Worm (Caenorhabditis elegans) whole organism, mixed stage, embryonic: ENCODE measurements around the gene syx-16.

Source experiments
- M03D4.4 ChIP-seq: sonication (generic microtip); optimal IDR thresholded peaks from 2 replicates; lab custom pipeline; 2017; ENCODE audit warnings: mild to moderate bottlenecking, missing genetic modification characterization, missing compliant biosample characterization
- bed-3 ChIP-seq: fragments of 200-800 bp; sonication (Bioruptor generic); optimal IDR thresholded peaks from 3 replicates; lab custom pipeline; 2018; ENCODE audit warnings: mild to moderate bottlenecking, missing genetic modification characterization, moderate library complexity, missing compliant biosample characterization
- blmp-1 ChIP-seq: fragments of 150-350 bp; optimal IDR thresholded peaks from 2 replicates; lab custom pipeline; 2014; ENCODE audit warnings: missing biosample characterization, missing genetic modification characterization
- ceh-39 ChIP-seq: fragments of 150-350 bp; optimal IDR thresholded peaks from 2 replicates; lab custom pipeline; 2014; ENCODE audit warnings: missing biosample characterization, missing genetic modification characterization
- ceh-43 ChIP-seq: fragments of 200-800 bp; sonication (Bioruptor generic); optimal IDR thresholded peaks from 2 replicates; lab custom pipeline; 2018; ENCODE audit warnings: mild to moderate bottlenecking, missing genetic modification characterization, moderate library complexity, missing compliant biosample characterization
- ces-1 ChIP-seq: fragments of 150-350 bp; optimal IDR thresholded peaks from 2 replicates; lab custom pipeline; 2014; ENCODE audit warnings: missing biosample characterization, missing genetic modification reagents, missing genetic modification characterization
- cnd-1 ChIP-seq: fragments of 200-800 bp; sonication (Bioruptor generic); optimal IDR thresholded peaks from 2 replicates; lab custom pipeline; 2018; ENCODE audit warnings: mild to moderate bottlenecking, missing genetic modification characterization, missing compliant biosample characterization
- drap-1 ChIP-seq: fragments of 200-800 bp; sonication (Bioruptor generic); optimal IDR thresholded peaks from 3 replicates; lab custom pipeline; 2018; ENCODE audit warnings: mild to moderate bottlenecking, missing genetic modification characterization, missing compliant biosample characterization
- elt-1 ChIP-seq: sonication (generic microtip); optimal IDR thresholded peaks from 2 replicates; lab custom pipeline; 2017; ENCODE audit warnings: missing genetic modification characterization, mild to moderate bottlenecking, missing compliant biosample characterization, antibody characterized with exemption, moderate library complexity, borderline replicate concordance; ENCODE audit not compliant: insufficient read depth
- elt-3 ChIP-seq: fragments of 150-350 bp; optimal IDR thresholded peaks from 2 replicates; lab custom pipeline; 2014; ENCODE audit warnings: missing biosample characterization, missing genetic modification characterization
- flh-1 ChIP-seq: fragments of 200-800 bp; sonication (Bioruptor generic); optimal IDR thresholded peaks from 2 replicates; lab custom pipeline; 2018; ENCODE audit warnings: mild to moderate bottlenecking, missing genetic modification characterization, moderate library complexity, missing compliant biosample characterization
- ham-2 ChIP-seq: fragments of 200-800 bp; sonication (Bioruptor generic); optimal IDR thresholded peaks from 2 replicates; lab custom pipeline; 2018; ENCODE audit warnings: mild to moderate bottlenecking, missing genetic modification characterization, missing compliant biosample characterization
- hlh-1 ChIP-seq: fragments of 150-350 bp; optimal IDR thresholded peaks from 2 replicates; lab custom pipeline; 2014; ENCODE audit warnings: missing biosample characterization, missing genetic modification reagents, missing genetic modification characterization
- lin-13 ChIP-seq: fragments of 150-350 bp; optimal IDR thresholded peaks from 2 replicates; lab custom pipeline; 2014; ENCODE audit warnings: missing biosample characterization, missing genetic modification characterization
- lin-32 ChIP-seq: fragments of 200-800 bp; sonication (Bioruptor generic); optimal IDR thresholded peaks from 2 replicates; lab custom pipeline; 2018; ENCODE audit warnings: mild to moderate bottlenecking, missing genetic modification characterization, missing compliant biosample characterization
- lsy-2 ChIP-seq: fragments of 150-350 bp; optimal IDR thresholded peaks from 2 replicates; lab custom pipeline; 2014; ENCODE audit warnings: missing biosample characterization, missing genetic modification characterization
- mab-5 ChIP-seq: fragments of 150-350 bp; optimal IDR thresholded peaks from 2 replicates; lab custom pipeline; 2014; ENCODE audit warnings: missing biosample characterization, missing genetic modification characterization
- mep-1 ChIP-seq: fragments of 150-350 bp; optimal IDR thresholded peaks from 2 replicates; lab custom pipeline; 2017; ENCODE audit warnings: missing biosample characterization, missing genetic modification reagents, missing genetic modification characterization, inconsistent platforms
- mls-2 ChIP-seq: sonication (generic microtip); optimal IDR thresholded peaks from 2 replicates; lab custom pipeline; 2016; ENCODE audit warnings: mild to moderate bottlenecking, missing genetic modification characterization, moderate library complexity, missing compliant biosample characterization
- nhr-2 ChIP-seq: fragments of 150-350 bp; optimal IDR thresholded peaks from 2 replicates; lab custom pipeline; 2014; ENCODE audit warnings: missing biosample characterization, missing genetic modification characterization
- nhr-237 ChIP-seq: fragments of 150-350 bp; optimal IDR thresholded peaks from 2 replicates; lab custom pipeline; 2014; ENCODE audit warnings: missing biosample characterization, missing genetic modification characterization
- nhr-28 ChIP-seq: fragments of 150-350 bp; optimal IDR thresholded peaks from 2 replicates; lab custom pipeline; 2014; ENCODE audit warnings: missing biosample characterization, missing genetic modification characterization
- nhr-76 ChIP-seq: sonication (generic microtip); optimal IDR thresholded peaks from 2 replicates; lab custom pipeline; 2017; ENCODE audit warnings: missing biosample characterization, missing genetic modification characterization
- pha-4 ChIP-seq: fragments of 150-350 bp; optimal IDR thresholded peaks from 2 replicates; lab custom pipeline; 2018; ENCODE audit warnings: missing biosample characterization, missing genetic modification reagents, missing genetic modification characterization
- sem-2 ChIP-seq: fragments of 200-800 bp; sonication (Bioruptor generic); optimal IDR thresholded peaks from 2 replicates; lab custom pipeline; 2018; ENCODE audit warnings: mild to moderate bottlenecking, missing genetic modification characterization, missing compliant biosample characterization
- snpc-4 ChIP-seq: fragments of 150-350 bp; optimal IDR thresholded peaks from 2 replicates; lab custom pipeline; 2014; ENCODE audit warnings: missing biosample characterization, missing genetic modification characterization
- tbx-8 ChIP-seq: fragments of 200-800 bp; sonication (Bioruptor generic); optimal IDR thresholded peaks from 2 replicates; lab custom pipeline; 2018; ENCODE audit warnings: mild to moderate bottlenecking, missing genetic modification characterization, moderate library complexity, missing compliant biosample characterization
- unc-120 ChIP-seq: sonication (generic microtip); optimal IDR thresholded peaks from 2 replicates; lab custom pipeline; 2017; ENCODE audit warnings: missing genetic modification characterization, missing compliant biosample characterization; ENCODE audit not compliant: poor library complexity, severe bottlenecking
- unc-39 ChIP-seq: fragments of 150-350 bp; optimal IDR thresholded peaks from 2 replicates; lab custom pipeline; 2014; ENCODE audit warnings: missing biosample characterization, missing genetic modification characterization
- unc-62 ChIP-seq: fragments of 150-350 bp; optimal IDR thresholded peaks from 2 replicates; lab custom pipeline; 2014; ENCODE audit warnings: missing biosample characterization, missing genetic modification reagents, missing genetic modification characterization
- zip-8 ChIP-seq: fragments of 150-350 bp; optimal IDR thresholded peaks from 2 replicates; lab custom pipeline; 2014; ENCODE audit warnings: missing biosample characterization, missing genetic modification characterization
- ztf-11 ChIP-seq: fragments of 150-350 bp; optimal IDR thresholded peaks from 2 replicates; lab custom pipeline; 2014; ENCODE audit warnings: missing biosample characterization, missing genetic modification characterization

The syx-16 gene

DNA sequence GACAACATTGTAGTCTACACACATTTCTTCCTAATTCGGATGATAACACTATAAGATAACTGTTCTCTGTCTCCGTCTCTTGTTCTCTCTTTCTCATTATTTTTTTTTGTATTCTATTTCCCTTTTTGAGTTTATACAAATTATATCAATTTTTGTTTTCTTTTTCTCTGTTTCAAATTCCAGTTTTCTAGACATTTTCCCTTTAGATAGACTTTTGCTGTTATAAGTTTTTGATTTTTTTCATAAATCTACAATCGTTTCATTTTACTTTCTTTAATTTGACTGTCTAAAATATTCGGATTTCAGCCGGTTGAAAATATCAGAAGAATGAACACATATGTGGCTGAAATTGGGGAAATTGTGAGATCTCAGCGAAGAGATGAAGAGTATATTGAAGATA, 27.2 kb upstream of the syx-16 start, which contains the start of gene prx-10:
TSS of gene prx-10 (plus strand) at position 301 of the 400 bp plus-strand sequence.
- TF ChIP-seq lin-13 (tag; lab: Kevin White, UChicago) (no peak), pha-4 (tag; lab: Kevin White, UChicago) (no peak), unc-39 (tag; lab: Kevin White, UChicago) (no peak), ham-2 (GFP tag; lab: Kevin White, UChicago) (no peak), ceh-43 (no peak), hlh-1 (no peak), lin-32 (GFP tag; lab: Kevin White, UChicago) (no peak), tbx-8 (GFP tag; lab: Kevin White, UChicago) (no peak), M03D4.4 (tag; lab: Kevin White, UChicago) (no peak), mab-5 (tag; lab: Kevin White, UChicago) (no peak), ztf-11 (tag; lab: Kevin White, UChicago) (no peak), drap-1 (no peak), cnd-1 (tag; lab: Kevin White, UChicago) (no peak), unc-62 (GFP tag; lab: Kevin White, UChicago) (no peak), ceh-39 (no peak), unc-120 (tag; lab: Kevin White, UChicago) (no peak), sem-2 (GFP tag; lab: Kevin White, UChicago) (no peak), nhr-28 (no peak), nhr-237 (tag; lab: Kevin White, UChicago) (no peak), elt-1 (tag; lab: Kevin White, UChicago) (no peak)

ce11 chrIII:5234312-5234711, 25.4 kb upstream of the syx-16 start, which contains the start of gene mrps-26:
Gene mrps-26, plus strand, starts transcription at chrIII:5234612.
- TF ChIP-seq mep-1 (tag; lab: Kevin White, UChicago) (no peak), snpc-4 (no peak), sem-2 (GFP tag; lab: Kevin White, UChicago) (no peak), M03D4.4 (tag; lab: Kevin White, UChicago) (no peak), ces-1 (GFP tag; lab: Kevin White, UChicago) (no peak), lin-32 (GFP tag; lab: Kevin White, UChicago) (no peak), unc-39 (tag; lab: Kevin White, UChicago) (no peak), hlh-1 (no peak), nhr-76 (no peak), zip-8 (no peak), nhr-237 (tag; lab: Kevin White, UChicago) (no peak), nhr-2 (tag; lab: Kevin White, UChicago) (no peak), mab-5 (tag; lab: Kevin White, UChicago) (no peak), ham-2 (GFP tag; lab: Kevin White, UChicago) (no peak)

ce11 chrIII:5233140-5233539, 24.2 kb upstream of the syx-16 start:
- TF ChIP-seq nhr-76 (no peak), lin-13 (tag; lab: Kevin White, UChicago) (no peak), unc-39 (tag; lab: Kevin White, UChicago) (no peak), pha-4 (tag; lab: Kevin White, UChicago) (peak; percentile 35), sem-2 (GFP tag; lab: Kevin White, UChicago) (no peak), flh-1 (GFP tag; lab: Kevin White, UChicago) (no peak), nhr-237 (tag; lab: Kevin White, UChicago) (no peak)
- TF ChIP-seq, all 35 proteins: peak for 1

DNA sequence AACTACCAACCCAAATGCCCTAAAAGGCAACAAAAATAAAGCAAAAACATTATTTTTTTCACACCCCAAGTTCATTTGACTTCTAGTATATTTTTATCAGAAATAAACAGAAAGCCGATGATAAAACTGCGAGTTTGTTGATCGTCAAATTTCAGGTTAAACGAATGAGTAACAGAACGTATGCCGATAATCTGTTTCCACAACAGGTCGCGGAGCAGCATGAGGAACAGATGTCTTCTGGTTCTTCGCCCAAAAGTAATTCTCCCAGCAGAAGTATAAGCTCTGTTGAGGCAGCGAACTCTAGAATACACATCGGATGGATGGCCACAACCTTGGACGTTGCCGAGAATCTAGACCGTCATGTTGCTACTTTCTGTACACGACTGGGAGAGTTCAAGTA, 21.5 kb upstream of the syx-16 start, which contains the start of gene prmt-5:
TSS of gene prmt-5 (plus strand) at position 141 of the 400 bp plus-strand sequence.
- no peak for TF ChIP-seq cnd-1 (tag; lab: Kevin White, UChicago)
- no peak for TF ChIP-seq lsy-2 (tag; lab: Kevin White, UChicago)
- no peak for TF ChIP-seq bed-3 (GFP tag; lab: Kevin White, UChicago)

DNA sequence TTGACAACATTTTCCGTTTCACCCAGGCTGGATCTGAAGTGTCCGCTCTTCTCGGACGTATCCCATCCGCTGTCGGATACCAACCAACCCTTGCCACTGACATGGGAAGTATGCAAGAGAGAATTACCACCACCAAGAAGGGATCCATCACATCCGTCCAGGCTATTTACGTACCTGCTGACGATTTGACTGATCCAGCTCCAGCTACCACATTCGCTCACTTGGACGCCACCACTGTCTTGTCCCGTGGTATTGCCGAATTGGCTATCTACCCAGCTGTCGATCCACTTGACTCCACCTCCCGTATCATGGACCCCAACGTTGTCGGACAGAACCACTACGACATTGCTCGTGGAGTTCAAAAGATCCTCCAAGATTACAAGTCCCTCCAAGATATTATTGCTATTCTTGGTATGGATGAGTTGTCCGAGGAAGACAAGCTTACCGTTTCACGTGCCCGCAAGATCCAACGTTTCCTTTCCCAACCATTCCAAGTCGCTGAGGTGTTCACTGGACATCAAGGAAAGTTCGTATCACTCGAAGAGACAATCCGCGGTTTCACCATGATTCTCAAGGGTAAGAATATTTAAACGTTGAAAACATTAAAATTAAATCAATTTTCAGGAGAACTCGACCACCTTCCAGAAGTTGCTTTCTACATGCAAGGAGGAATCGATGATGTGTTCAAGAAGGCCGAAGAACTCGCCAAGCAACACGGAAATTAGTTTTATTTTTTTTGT, 20.8 kb upstream of the syx-16 start:
- no peak for TF ChIP-seq drap-1
- TF ChIP-seq nhr-28, result no peak
- TF ChIP-seq blmp-1, result no peak
- TF ChIP-seq mls-2 (tag; lab: Kevin White, UChicago), result no peak
- no peak for TF ChIP-seq hlh-1
- no peak for TF ChIP-seq elt-3 (tag; lab: Kevin White, UChicago)
- TF ChIP-seq mep-1 (tag; lab: Kevin White, UChicago), result no peak
- no peak for TF ChIP-seq flh-1 (GFP tag; lab: Kevin White, UChicago)
- TF ChIP-seq unc-39 (tag; lab: Kevin White, UChicago), result no peak
- TF ChIP-seq unc-62 (GFP tag; lab: Kevin White, UChicago), result no peak
- TF ChIP-seq ces-1 (GFP tag; lab: Kevin White, UChicago), result no peak
- TF ChIP-seq nhr-237 (tag; lab: Kevin White, UChicago), result no peak
- TF ChIP-seq sem-2 (GFP tag; lab: Kevin White, UChicago), result no peak
- TF ChIP-seq unc-120 (tag; lab: Kevin White, UChicago), result no peak
- no peak for TF ChIP-seq lin-32 (GFP tag; lab: Kevin White, UChicago)
- no peak for TF ChIP-seq nhr-76
- no peak for TF ChIP-seq bed-3 (GFP tag; lab: Kevin White, UChicago)
- TF ChIP-seq snpc-4, result no peak
- no peak for TF ChIP-seq ceh-43
- TF ChIP-seq ztf-11 (tag; lab: Kevin White, UChicago), result no peak
